Fruit fly (Drosophila melanogaster) whole organism, embryonic: ENCODE measurements around the gene AstCC.

ENCODE experiments used
- Ada2b ChIP-seq: fragments of 200-800 bp; sonication (Bioruptor generic); IDR thresholded peaks from 2 replicates; pipeline ENCODE4 v1.3.6; 2022; ENCODE audit warnings: missing biosample characterization, missing genetic modification characterization
- CG1024 ChIP-seq: fragments of 200-800 bp; sonication (Bioruptor generic); IDR thresholded peaks from 2 replicates; pipeline ENCODE4 v1.3.6; 2022; ENCODE audit warnings: missing biosample characterization, missing genetic modification characterization
- CG12071 ChIP-seq: fragments of 200-800 bp; sonication (Bioruptor generic); optimal IDR thresholded peaks from 3 replicates; lab custom pipeline; 2018; ENCODE audit warnings: missing biosample characterization, mild to moderate bottlenecking, missing genetic modification characterization
- CG14710 ChIP-seq: fragments of 200-800 bp; sonication (Bioruptor generic); optimal IDR thresholded peaks from 3 replicates; lab custom pipeline; 2019; ENCODE audit warnings: missing biosample characterization, mild to moderate bottlenecking, missing genetic modification characterization, moderate library complexity
- CG15479 ChIP-seq: fragments of 200-800 bp; sonication (Bioruptor generic); optimal IDR thresholded peaks from 3 replicates; lab custom pipeline; 2019; ENCODE audit warnings: missing biosample characterization, mild to moderate bottlenecking, missing genetic modification characterization, moderate library complexity
- CG1603 ChIP-seq: fragments of 200-800 bp; sonication (Bioruptor generic); optimal IDR thresholded peaks from 2 replicates; lab custom pipeline; 2019; ENCODE audit warnings: missing biosample characterization, mild to moderate bottlenecking, missing genetic modification characterization, moderate library complexity
- CG16779 ChIP-seq: fragments of 200-800 bp; sonication (Bioruptor generic); IDR thresholded peaks from 2 replicates; pipeline ENCODE4 v1.3.6; 2022; ENCODE audit warnings: missing biosample characterization, missing genetic modification characterization
- CG17186 ChIP-seq: fragments of 200-800 bp; sonication (Bioruptor generic); optimal IDR thresholded peaks from 3 replicates; lab custom pipeline; 2017; ENCODE audit warnings: missing biosample characterization, missing genetic modification reagents, missing genetic modification characterization
- CG18619 ChIP-seq: fragments of 200-800 bp; sonication (Bioruptor generic); optimal IDR thresholded peaks from 3 replicates; lab custom pipeline; 2017; ENCODE audit warnings: missing biosample characterization, mild to moderate bottlenecking, missing genetic modification characterization
- CG31365 ChIP-seq: fragments of 200-800 bp; sonication (Bioruptor generic); optimal IDR thresholded peaks from 2 replicates; lab custom pipeline; 2018; ENCODE audit warnings: missing biosample characterization, mild to moderate bottlenecking, missing genetic modification characterization
- CG3163 ChIP-seq: fragments of 200-800 bp; sonication (Bioruptor generic); optimal IDR thresholded peaks from 3 replicates; lab custom pipeline; 2016; ENCODE audit warnings: missing biosample characterization, missing genetic modification characterization
- CG3281 ChIP-seq: fragments of 200-800 bp; sonication (Bioruptor generic); optimal IDR thresholded peaks from 3 replicates; lab custom pipeline; 2017; ENCODE audit warnings: missing biosample characterization, mild to moderate bottlenecking, missing genetic modification characterization
- CG4404 ChIP-seq: fragments of 200-800 bp; sonication (Bioruptor generic); IDR thresholded peaks from 2 replicates; pipeline ENCODE4 v1.3.6; 2022; ENCODE audit warnings: missing biosample characterization, missing genetic modification characterization
- CG7357 ChIP-seq: fragments of 200-800 bp; sonication (Bioruptor generic); IDR thresholded peaks from 3 replicates; pipeline ENCODE4 v1.3.6; 2022; ENCODE audit warnings: missing biosample characterization, missing genetic modification characterization
- CG8478 ChIP-seq: fragments of >200 bp; optimal IDR thresholded peaks from 2 replicates; lab custom pipeline; 2018
- CG9215 ChIP-seq: fragments of 200-800 bp; sonication (Bioruptor generic); IDR thresholded peaks from 2 replicates; pipeline ENCODE4 v1.3.6; 2022; ENCODE audit warnings: missing biosample characterization, missing genetic modification characterization
- Dip3 ChIP-seq: fragments of 200-800 bp; sonication (Bioruptor generic); optimal IDR thresholded peaks from 3 replicates; lab custom pipeline; 2016; ENCODE audit warnings: missing biosample characterization, missing genetic modification characterization
- Drgx ChIP-seq: fragments of 200-800 bp; sonication (Bioruptor generic); IDR thresholded peaks from 2 replicates; pipeline ENCODE4 v1.3.6; 2022; ENCODE audit warnings: missing biosample characterization, missing genetic modification characterization
- Fer2 ChIP-seq: fragments of 200-800 bp; sonication (Bioruptor generic); optimal IDR thresholded peaks from 2 replicates; lab custom pipeline; 2018; ENCODE audit warnings: missing biosample characterization, mild to moderate bottlenecking, missing genetic modification characterization, moderate library complexity
- HLH4C ChIP-seq: fragments of 200-800 bp; sonication (Bioruptor generic); IDR thresholded peaks from 3 replicates; pipeline ENCODE4 v1.3.6; 2022; ENCODE audit warnings: missing biosample characterization, missing genetic modification characterization; ENCODE audit not compliant: partially characterized antibody
- Hmr ChIP-seq: fragments of 200-800 bp; sonication (Bioruptor generic); optimal IDR thresholded peaks from 3 replicates; lab custom pipeline; 2017; ENCODE audit warnings: mild to moderate bottlenecking, missing biosample characterization, missing genetic modification reagents, missing genetic modification characterization
- MTF-1 ChIP-seq: fragments of 200-800 bp; sonication (Bioruptor generic); optimal IDR thresholded peaks from 2 replicates; lab custom pipeline; 2018; ENCODE audit warnings: missing biosample characterization, mild to moderate bottlenecking, missing genetic modification characterization, borderline replicate concordance
- Med ChIP-seq: fragments of 200-800 bp; sonication (Bioruptor generic); peaks from one replicate; lab custom pipeline; 2016; ENCODE audit warnings: missing biosample characterization, missing genetic modification characterization, mild to moderate bottlenecking, inconsistent platforms, moderate library complexity
- Meics ChIP-seq: fragments of 200-800 bp; sonication (Bioruptor generic); optimal IDR thresholded peaks from 2 replicates; lab custom pipeline; 2017; ENCODE audit warnings: missing biosample characterization, mild to moderate bottlenecking, missing genetic modification characterization
- Oli ChIP-seq: fragments of 200-800 bp; sonication (Bioruptor generic); optimal IDR thresholded peaks from 2 replicates; lab custom pipeline; 2018; ENCODE audit warnings: missing biosample characterization, mild to moderate bottlenecking, missing genetic modification characterization, moderate library complexity
- Rfx ChIP-seq: fragments of 200-800 bp; sonication (Bioruptor generic); IDR thresholded peaks from 2 replicates; pipeline ENCODE4 v1.3.6; 2022; ENCODE audit warnings: missing biosample characterization, missing genetic modification characterization
- Vsx1 ChIP-seq: fragments of 200-800 bp; sonication (Bioruptor generic); optimal IDR thresholded peaks from 2 replicates; lab custom pipeline; 2017; ENCODE audit warnings: missing biosample characterization, mild to moderate bottlenecking, missing genetic modification characterization, missing genetic modification reagents
- Xbp1 ChIP-seq: fragments of 200-800 bp; sonication (Bioruptor generic); optimal IDR thresholded peaks from 3 replicates; lab custom pipeline; 2016; ENCODE audit warnings: missing biosample characterization, mild to moderate bottlenecking, missing genetic modification characterization
- cg ChIP-seq: fragments of 200-800 bp; sonication (Bioruptor generic); optimal IDR thresholded peaks from 3 replicates; lab custom pipeline; 2019; ENCODE audit warnings: missing biosample characterization, mild to moderate bottlenecking, missing genetic modification characterization, moderate library complexity
- crp ChIP-seq, 2 experiments: fragments of 200-800 bp; sonication (Bioruptor generic); optimal IDR thresholded peaks; 2 replicates in 1 of 2; 3 replicates in 1 of 2; lab custom pipeline; 2017; ENCODE audit warnings: missing biosample characterization in 2 of 2, missing genetic modification characterization in 2 of 2, mild to moderate bottlenecking in 1 of 2, moderate library complexity in 1 of 2
- cwo ChIP-seq: fragments of 200-800 bp; sonication (Bioruptor generic); optimal IDR thresholded peaks from 3 replicates; lab custom pipeline; 2017; ENCODE audit warnings: missing biosample characterization, missing genetic modification characterization, mild to moderate bottlenecking, moderate library complexity, missing genetic modification reagents
- gce ChIP-seq: fragments of 200-800 bp; sonication (Bioruptor generic); IDR thresholded peaks from 3 replicates; pipeline ENCODE4 v1.3.6; 2022; ENCODE audit warnings: missing biosample characterization, missing genetic modification characterization
- kah ChIP-seq: fragments of 200-800 bp; sonication (Bioruptor generic); optimal IDR thresholded peaks from 2 replicates; lab custom pipeline; 2018; ENCODE audit warnings: missing biosample characterization, mild to moderate bottlenecking, missing genetic modification characterization
- lilli ChIP-seq: fragments of 200-800 bp; sonication (Bioruptor generic); optimal IDR thresholded peaks from 3 replicates; lab custom pipeline; 2016; ENCODE audit warnings: missing biosample characterization, missing genetic modification characterization
- lola ChIP-seq, 3 experiments: fragments of >200 bp in 2 of 3; fragments of 200-800 bp in 1 of 3; sonication (Bioruptor generic) in 1 of 3; optimal IDR thresholded peaks; 2 replicates each; lab custom pipeline; 2017 to 2019; ENCODE audit warnings: missing biosample characterization in 3 of 3, missing genetic modification characterization in 3 of 3, mild to moderate bottlenecking in 1 of 3, moderate library complexity in 1 of 3
- pita ChIP-seq: fragments of 200-800 bp; sonication (Bioruptor generic); optimal IDR thresholded peaks from 2 replicates; lab custom pipeline; 2017; ENCODE audit warnings: missing biosample characterization, mild to moderate bottlenecking, missing genetic modification characterization
- pnt ChIP-seq: fragments of 200-800 bp; sonication (Bioruptor generic); optimal IDR thresholded peaks from 3 replicates; lab custom pipeline; 2016; ENCODE audit warnings: missing biosample characterization, missing genetic modification characterization
- prd ChIP-seq, 3 experiments: fragments of >200 bp in 2 of 3; fragments of 200-800 bp in 1 of 3; sonication (Bioruptor generic) in 1 of 3; optimal IDR thresholded peaks in 2 of 3; IDR thresholded peaks in 1 of 3; 2 replicates in 2 of 3; 3 replicates in 1 of 3; pipeline versions ENCODE4 v1.3.6 to Lab custom; 2017 to 2022; ENCODE audit warnings: missing biosample characterization in 1 of 3, missing genetic modification characterization in 1 of 3
- pros ChIP-seq: fragments of 200-800 bp; sonication (Bioruptor generic); optimal IDR thresholded peaks from 3 replicates; lab custom pipeline; 2019; ENCODE audit warnings: missing biosample characterization, mild to moderate bottlenecking, missing genetic modification characterization, moderate library complexity
- schlank ChIP-seq: fragments of 200-800 bp; sonication (Bioruptor generic); optimal IDR thresholded peaks from 2 replicates; lab custom pipeline; 2018; ENCODE audit warnings: missing biosample characterization, mild to moderate bottlenecking, missing genetic modification characterization
- sens ChIP-seq: fragments of 200-800 bp; sonication (Bioruptor generic); peaks from one replicate; lab custom pipeline; 2016; ENCODE audit warnings: missing biosample characterization, missing genetic modification characterization
- sisA ChIP-seq: fragments of 200-800 bp; sonication (Bioruptor generic); IDR thresholded peaks from 2 replicates; pipeline ENCODE4 v1.3.6; 2022; ENCODE audit warnings: missing biosample characterization, missing genetic modification characterization
- toy ChIP-seq: fragments of 200-800 bp; sonication (Bioruptor generic); IDR thresholded peaks from 2 replicates; pipeline ENCODE4 v1.3.6; 2022; ENCODE audit warnings: missing biosample characterization, missing genetic modification characterization

Gene AstCC

DNA sequence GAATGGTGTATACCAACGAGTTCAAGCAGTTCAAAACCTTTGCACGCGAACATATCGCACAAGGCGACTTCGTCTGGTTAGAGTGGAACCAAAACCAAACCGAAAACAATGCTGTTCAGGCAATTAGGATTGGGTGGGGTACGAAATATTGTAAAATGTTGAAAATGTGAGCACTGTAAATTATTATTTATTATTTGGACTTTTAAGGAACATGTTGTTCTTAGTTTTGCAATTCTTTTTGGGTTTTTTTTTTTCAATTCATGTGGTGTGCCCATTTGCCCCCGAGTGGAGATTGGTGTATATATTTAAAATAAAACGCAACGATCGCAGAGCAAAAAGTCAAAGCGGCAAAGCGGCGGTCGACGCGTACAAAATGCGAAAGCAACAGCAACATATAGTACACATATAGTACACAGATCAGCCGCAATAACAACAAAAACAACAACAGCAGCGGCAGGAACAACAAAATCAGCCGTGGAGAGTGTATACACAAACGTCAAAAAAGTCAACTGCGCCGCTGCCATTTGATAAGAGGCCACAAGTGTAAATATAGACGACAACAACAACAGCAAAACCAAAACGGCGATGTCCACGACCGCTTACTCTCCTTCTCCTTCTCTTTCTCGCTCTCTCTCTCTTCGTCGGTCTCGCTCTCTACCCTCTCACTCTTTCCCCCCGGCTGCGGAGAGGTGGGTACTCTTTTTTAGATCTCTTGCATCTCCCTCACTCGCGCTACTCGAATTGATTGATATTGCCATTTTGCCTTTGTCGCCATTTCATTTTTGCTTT is 40.2 kb downstream of the AstCC start (continued):
- peak; percentile 72 for TF ChIP-seq MTF-1 (GFP tag; lab: Kevin White, UChicago)
- TF ChIP-seq CG3163: peak; percentile 87
- TF ChIP-seq Fer2 (tag; lab: Kevin White, UChicago): peak; percentile 0
- peak; percentile 28 for TF ChIP-seq Meics (GFP tag; lab: Kevin White, UChicago)
- TF ChIP-seq CG31365 (tag; lab: Kevin White, UChicago): peak; percentile 11
- TF ChIP-seq sisA (GFP tag; lab: Robert Waterston, UW): peak; percentile 31; the same call in 1 of the 2 replicates
- peak; percentile 74 for TF ChIP-seq Hmr
- TF ChIP-seq CG1603 (tag; lab: Kevin White, UChicago): peak; percentile 6
- peak; percentile 48 for TF ChIP-seq Oli
- TF ChIP-seq toy: no peak
- peak; percentile 63 for TF ChIP-seq lilli
- peak in 1 of 2 experiments; percentile 10 for TF ChIP-seq crp (GFP tag; optimal IDR thresholded peaks at IDR 0.05; lab: Kevin White, UChicago)
- TF ChIP-seq CG4404 (GFP tag; lab: Robert Waterston, UW): no peak
- peak; percentile 28; the same call in 1 of the 3 replicates for TF ChIP-seq gce (GFP tag; lab: Robert Waterston, UW)
- TF ChIP-seq, all 482 proteins: peak for 197

- peak; percentile 14; the same call in 1 of the 2 replicates for TF ChIP-seq Drgx (GFP tag; lab: Robert Waterston, UW)
- TF ChIP-seq pita (GFP tag; lab: Kevin White, UChicago): no peak
- TF ChIP-seq, all 482 proteins: peak for 1
These were observed 43.2 kb downstream of the AstCC start for dm6 chr2L:11041785-11042184.

DNA sequence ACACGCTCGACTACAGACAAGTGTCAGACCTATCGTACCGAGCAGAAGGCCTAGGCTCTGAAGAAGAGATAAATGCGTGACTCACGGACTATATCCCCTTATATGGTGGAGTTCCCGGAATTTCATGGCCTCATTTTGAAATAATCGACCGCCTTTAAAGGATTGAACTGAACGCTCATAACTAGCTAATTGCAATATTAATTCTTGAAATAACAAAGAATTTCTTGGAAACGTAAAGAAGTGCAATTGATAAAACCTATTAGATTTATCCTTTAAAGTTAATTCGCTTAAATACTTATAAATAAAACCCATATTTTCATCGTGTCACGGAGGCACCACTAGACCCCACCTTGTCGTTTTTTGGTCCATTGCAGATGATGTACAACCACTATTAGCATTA is 44.0 kb downstream of the AstCC start:
- TF ChIP-seq Meics (GFP tag; lab: Kevin White, UChicago): no peak
- TF ChIP-seq lola (GFP tag; optimal IDR thresholded peaks at IDR 0.05; lab: Kevin White, UChicago): no peak

dm6 chr2L:11039548-11040144 is 45.4 kb downstream of the AstCC start:
- no peak for TF ChIP-seq CG9215 (GFP tag; lab: Robert Waterston, UW)
- TF ChIP-seq CG16779: no peak
- TF ChIP-seq CG1024 (GFP tag; lab: Robert Waterston, UW): no peak
- TF ChIP-seq cwo: peak; percentile 80
- no peak for TF ChIP-seq CG14710
- TF ChIP-seq HLH4C: no peak
- peak; percentile 35 for TF ChIP-seq cg
- no peak for TF ChIP-seq CG8478 (lab: Kevin White, UChicago)
- TF ChIP-seq Rfx: no peak
- no peak for TF ChIP-seq pros (GFP tag; lab: Kevin White, UChicago)
- TF ChIP-seq pnt (GFP tag; lab: Kevin White, UChicago): no peak
- no peak for TF ChIP-seq sens (GFP tag; lab: Kevin White, UChicago)
- peak; percentile 63 for TF ChIP-seq Med (GFP tag; lab: Kevin White, UChicago)
- TF ChIP-seq CG18619 (GFP tag; lab: Kevin White, UChicago): no peak
- TF ChIP-seq CG12071 (GFP tag; lab: Kevin White, UChicago): no peak
- no peak for TF ChIP-seq Xbp1
- no peak for TF ChIP-seq schlank (tag; lab: Kevin White, UChicago)
- no peak for TF ChIP-seq kah
- no peak for TF ChIP-seq CG15479 (GFP tag; lab: Kevin White, UChicago)
- no peak for TF ChIP-seq CG7357 (GFP tag; lab: Robert Waterston, UW)
- TF ChIP-seq CG3281 (GFP tag; lab: Kevin White, UChicago): no peak
- no peak for TF ChIP-seq prd (optimal IDR thresholded peaks at IDR 0.05; lab: Kevin White, UChicago)
- TF ChIP-seq prd (GFP tag; IDR thresholded peaks at IDR 0.05; lab: Robert Waterston, UW): no peak
- TF ChIP-seq Dip3 (GFP tag; lab: Kevin White, UChicago): no peak
- no peak for TF ChIP-seq Ada2b (GFP tag; lab: Robert Waterston, UW)
- no peak for TF ChIP-seq CG17186 (GFP tag; lab: Kevin White, UChicago)
- TF ChIP-seq Vsx1 (GFP tag; lab: Kevin White, UChicago): no peak
